Worm (Caenorhabditis elegans): ENCODE measurements around the gene F32D8.15.

The F32D8.15 gene

ce11 chrV:10937294-10937693 is 33.4 kb downstream of the F32D8.15 start (continued):
- peak; percentile 41 for TF ChIP-seq snu-23 (GFP tag; optimal IDR thresholded peaks at IDR 0.05)
- no peak for TF ChIP-seq mab-9 (GFP tag; IDR thresholded peaks at IDR 0.05)
- TF ChIP-seq nhr-11 (tag; optimal IDR thresholded peaks at IDR 0.05), result peak; percentile 63
- TF ChIP-seq zag-1 (tag; optimal IDR thresholded peaks at IDR 0.05), result no peak
- TF ChIP-seq lin-14 (GFP tag; optimal IDR thresholded peaks at IDR 0.05), result peak; percentile 67
- no peak for TF ChIP-seq mdl-1 (tag; optimal IDR thresholded peaks at IDR 0.05)
- TF ChIP-seq efl-1 (optimal IDR thresholded peaks at IDR 0.05), result no peak
- peak in 1 of 2 experiments; percentile 62 for TF ChIP-seq efl-1 (GFP tag; optimal IDR thresholded peaks at IDR 0.05 in 1 of 2)
- TF ChIP-seq fkh-8 (tag; optimal IDR thresholded peaks at IDR 0.05), result peak; percentile 79
- no peak for TF ChIP-seq sptf-1 (tag; optimal IDR thresholded peaks at IDR 0.05)
- peak in 1 of 6 experiments; percentile 65 for TF ChIP-seq elt-3 (tag; optimal IDR thresholded peaks at IDR 0.05)
- TF ChIP-seq nhr-28 (tag; optimal IDR thresholded peaks at IDR 0.05), result no peak
- TF ChIP-seq isw-1 (GFP tag; IDR thresholded peaks at IDR 0.05), result no peak
- no peak for TF ChIP-seq elt-2 (tag; optimal IDR thresholded peaks at IDR 0.05)
- TF ChIP-seq pax-3 (tag; optimal IDR thresholded peaks at IDR 0.05), result no peak
- peak; percentile 17 for TF ChIP-seq irx-1 (tag; optimal IDR thresholded peaks at IDR 0.05)
- TF ChIP-seq pag-3 (tag; optimal IDR thresholded peaks at IDR 0.05; ENCODE audit: borderline replicate concordance, insufficient read depth), result no peak
- TF ChIP-seq nhr-71 (tag; optimal IDR thresholded peaks at IDR 0.05), result peak; percentile 88
- no peak for TF ChIP-seq Y116A8C.19 (tag; optimal IDR thresholded peaks at IDR 0.05; ENCODE audit: borderline replicate concordance)
- no peak for TF ChIP-seq ama-1 (optimal IDR thresholded peaks at IDR 0.05)
- peak; percentile 45 for TF ChIP-seq ztf-4 (tag; optimal IDR thresholded peaks at IDR 0.05)
- no peak for TF ChIP-seq rnt-1 (tag; optimal IDR thresholded peaks at IDR 0.05)
- no peak for TF ChIP-seq hlh-4 (tag; optimal IDR thresholded peaks at IDR 0.05)

ce11 chrV:10938739-10939138 is 34.9 kb downstream of the F32D8.15 start, which contains the start of gene F17C11.11:
Gene F17C11.11 (minus strand): TSS chrV:10938817.
- no peak for TF ChIP-seq grh-1 (GFP tag; IDR thresholded peaks at IDR 0.05)
- TF ChIP-seq sptf-1 (tag; optimal IDR thresholded peaks at IDR 0.05), result no peak
- TF ChIP-seq ztf-4 (tag; optimal IDR thresholded peaks at IDR 0.05), result no peak
- peak in 1 of 2 experiments; percentile 32 for TF ChIP-seq mdl-1 (tag; optimal IDR thresholded peaks at IDR 0.05)
- peak; percentile 10 for TF ChIP-seq nhr-20 (tag; optimal IDR thresholded peaks at IDR 0.05)
- TF ChIP-seq irx-1 (tag; optimal IDR thresholded peaks at IDR 0.05), result no peak
- no peak for TF ChIP-seq pax-3 (tag; optimal IDR thresholded peaks at IDR 0.05)
- TF ChIP-seq ces-1 (GFP tag; optimal IDR thresholded peaks at IDR 0.05), result no peak
- no peak for TF ChIP-seq ama-1 (optimal IDR thresholded peaks at IDR 0.05)
- TF ChIP-seq efl-3 (GFP tag; optimal IDR thresholded peaks at IDR 0.05), result no peak
- no peak for TF ChIP-seq sup-37 (GFP tag; optimal IDR thresholded peaks at IDR 0.05)
- TF ChIP-seq hlh-4 (tag; optimal IDR thresholded peaks at IDR 0.05), result no peak
- TF ChIP-seq zip-4 (GFP tag; optimal IDR thresholded peaks at IDR 0.05), result peak; percentile 88
- no peak for TF ChIP-seq isw-1 (GFP tag; IDR thresholded peaks at IDR 0.05)
- no peak for TF ChIP-seq nhr-237 (tag; optimal IDR thresholded peaks at IDR 0.05)
- TF ChIP-seq ceh-82 (tag; optimal IDR thresholded peaks at IDR 0.05), result no peak
- TF ChIP-seq rnt-1 (tag; optimal IDR thresholded peaks at IDR 0.05), result peak; percentile 52
- peak; percentile 73 for TF ChIP-seq elt-2 (tag; optimal IDR thresholded peaks at IDR 0.05)
- TF ChIP-seq lsy-2 (tag; optimal IDR thresholded peaks at IDR 0.05), result peak in 1 of 2 experiments; percentile 1
- no peak for TF ChIP-seq unc-130 (tag; optimal IDR thresholded peaks at IDR 0.05)
- TF ChIP-seq nhr-76 (tag; optimal IDR thresholded peaks at IDR 0.05), result no peak
- TF ChIP-seq lin-14 (GFP tag; optimal IDR thresholded peaks at IDR 0.05), result peak; percentile 27
- TF ChIP-seq nhr-71 (tag; optimal IDR thresholded peaks at IDR 0.05), result peak; percentile 48
- TF ChIP-seq dpl-1 (GFP tag; optimal IDR thresholded peaks at IDR 0.05), result peak in 1 of 3 experiments; percentile 12
- TF ChIP-seq efl-1 (optimal IDR thresholded peaks at IDR 0.05), result no peak
- peak; percentile 1 to 17 for TF ChIP-seq efl-1 (GFP tag; optimal IDR thresholded peaks at IDR 0.05 in 1 of 2)
- TF ChIP-seq hpl-2 (GFP tag; optimal IDR thresholded peaks at IDR 0.05), result no peak
- no peak for TF ChIP-seq nhr-85 (tag)
- TF ChIP-seq mef-2 (tag; optimal IDR thresholded peaks at IDR 0.05), result no peak
- no peak for TF ChIP-seq fkh-8 (tag; optimal IDR thresholded peaks at IDR 0.05)
- peak; percentile 3 for TF ChIP-seq mep-1 (tag; optimal IDR thresholded peaks at IDR 0.05)
- TF ChIP-seq lin-35 (GFP tag; optimal IDR thresholded peaks at IDR 0.05), result no peak
- no peak for TF ChIP-seq vab-15 (tag; optimal IDR thresholded peaks at IDR 0.05)
- peak; percentile 72 for TF ChIP-seq skn-1 (tag; optimal IDR thresholded peaks at IDR 0.05)
